Fruit fly (Drosophila melanogaster) whole organism, wandering third instar larva: ENCODE data around the gene CG12321.
A peak's percentile ranks its signal among the peaks of the same experiment; 100 is the strongest.

Source experiments
- Abd-B ChIP-seq: fragments of >200 bp; optimal IDR thresholded peaks from 2 replicates; lab custom pipeline; 2017; ENCODE audit warnings: missing biosample characterization, missing genetic modification characterization
- CG32264 ChIP-seq: fragments of 200-800 bp; sonication (Bioruptor generic); optimal IDR thresholded peaks from 2 replicates; lab custom pipeline; 2016; ENCODE audit warnings: missing biosample characterization, missing genetic modification characterization
- CG9705 ChIP-seq: fragments of 200-800 bp; sonication (Bioruptor generic); optimal IDR thresholded peaks from 2 replicates; lab custom pipeline; 2018; ENCODE audit warnings: missing biosample characterization, mild to moderate bottlenecking, missing genetic modification characterization
- CrebA ChIP-seq: fragments of 200-800 bp; sonication (Bioruptor generic); optimal IDR thresholded peaks from 2 replicates; lab custom pipeline; 2016; ENCODE audit warnings: missing biosample characterization, mild to moderate bottlenecking, missing genetic modification characterization, borderline replicate concordance
- Dfd ChIP-seq: fragments of >200 bp; optimal IDR thresholded peaks from 2 replicates; lab custom pipeline; 2017; ENCODE audit warnings: missing biosample characterization, missing genetic modification characterization
- Dif ChIP-seq: fragments of 200-275, 200-300 bp; sonication (Bioruptor generic); optimal IDR thresholded peaks from 2 replicates; lab custom pipeline; 2018; ENCODE audit warnings: missing biosample characterization, missing genetic modification characterization; ENCODE audit not compliant: partially characterized antibody
- GATAd ChIP-seq: sonication (Bioruptor generic); optimal IDR thresholded peaks from 2 replicates; lab custom pipeline; 2016; ENCODE audit warnings: missing biosample characterization, missing genetic modification characterization
- HLH106 ChIP-seq: fragments of 200-800 bp; optimal IDR thresholded peaks from 3 replicates; lab custom pipeline; 2019; ENCODE audit warnings: missing biosample characterization, mild to moderate bottlenecking, missing genetic modification characterization, moderate library complexity
- Hnf4 ChIP-seq: fragments of 200-800 bp; sonication (Bioruptor generic); optimal IDR thresholded peaks from 2 replicates; lab custom pipeline; 2016; ENCODE audit warnings: missing biosample characterization, mild to moderate bottlenecking, missing genetic modification characterization
- Hr78 ChIP-seq: fragments of >200 bp; optimal IDR thresholded peaks from 2 replicates; lab custom pipeline; 2017; ENCODE audit warnings: missing biosample characterization, missing genetic modification characterization
- Hr83 ChIP-seq: fragments of 200-300 bp; sonication (Bioruptor generic); optimal IDR thresholded peaks from 2 replicates; lab custom pipeline; 2016; ENCODE audit warnings: missing biosample characterization, mild to moderate bottlenecking, missing genetic modification characterization, moderate library complexity; ENCODE audit not compliant: poor library complexity, severe bottlenecking
- Jra ChIP-seq: sonication (Bioruptor generic); optimal IDR thresholded peaks from 2 replicates; lab custom pipeline; 2016; ENCODE audit warnings: missing biosample characterization, missing genetic modification characterization
- Mio ChIP-seq: sonication (Bioruptor generic); optimal IDR thresholded peaks from 2 replicates; lab custom pipeline; 2016; ENCODE audit warnings: missing biosample characterization, missing genetic modification characterization
- Myc ChIP-seq: fragments of >200 bp; optimal IDR thresholded peaks from 2 replicates; lab custom pipeline; 2017
- N ChIP-seq: fragments of >200 bp; optimal IDR thresholded peaks from 2 replicates; lab custom pipeline; 2018; ENCODE audit warnings: missing biosample characterization, missing external identifiers, missing genetic modification characterization
- OdsH ChIP-seq: fragments of 200-800 bp; sonication (Bioruptor generic); optimal IDR thresholded peaks from 2 replicates; lab custom pipeline; 2016; ENCODE audit warnings: missing biosample characterization, mild to moderate bottlenecking, missing genetic modification characterization
- Rel ChIP-seq, 2 experiments: fragments of 200-800 bp; sonication (Bioruptor generic) in 1 of 2; optimal IDR thresholded peaks; 2 replicates in 1 of 2; 3 replicates in 1 of 2; lab custom pipeline; 2016 to 2019; ENCODE audit warnings: mild to moderate bottlenecking in 2 of 2, missing biosample characterization in 2 of 2, missing genetic modification characterization in 2 of 2, moderate library complexity in 1 of 2
- Sp1 ChIP-seq: fragments of 200-800 bp; sonication (Bioruptor generic); optimal IDR thresholded peaks from 3 replicates; lab custom pipeline; 2019; ENCODE audit warnings: missing biosample characterization, mild to moderate bottlenecking, missing genetic modification characterization, moderate library complexity
- Vsx2 ChIP-seq: fragments of 200-300, 225-300 bp; sonication (Bioruptor generic); optimal IDR thresholded peaks from 2 replicates; lab custom pipeline; 2018; ENCODE audit warnings: missing biosample characterization, missing genetic modification characterization; ENCODE audit not compliant: partially characterized antibody
- br ChIP-seq: fragments of 200-800 bp; sonication (Bioruptor generic); optimal IDR thresholded peaks from 2 replicates; lab custom pipeline; 2016; ENCODE audit warnings: missing biosample characterization, missing genetic modification characterization
- brk ChIP-seq: fragments of 200-800 bp; sonication (Bioruptor generic); optimal IDR thresholded peaks from 2 replicates; lab custom pipeline; 2016; ENCODE audit warnings: missing biosample characterization, mild to moderate bottlenecking, missing genetic modification characterization
- dl ChIP-seq, 2 experiments: fragments of 175-275, 200-275 bp in 1 of 2; fragments of 200-275 bp in 1 of 2; sonication (Bioruptor generic); optimal IDR thresholded peaks; lab custom pipeline; 2018; ENCODE audit warnings: mild to moderate bottlenecking in 2 of 2, missing biosample characterization in 2 of 2, missing genetic modification characterization in 2 of 2, moderate library complexity in 2 of 2; ENCODE audit not compliant: partially characterized antibody in 2 of 2, insufficient read depth in 1 of 2
- dmrt93B ChIP-seq: fragments of 200-800 bp; sonication (Bioruptor generic); optimal IDR thresholded peaks from 2 replicates; lab custom pipeline; 2018; ENCODE audit warnings: missing biosample characterization, mild to moderate bottlenecking, missing genetic modification characterization
- dsf ChIP-seq: sonication (Bioruptor generic); optimal IDR thresholded peaks from 2 replicates; lab custom pipeline; 2016; ENCODE audit warnings: missing biosample characterization, missing genetic modification characterization, borderline replicate concordance
- ey ChIP-seq: fragments of 200-800 bp; sonication (Bioruptor generic); optimal IDR thresholded peaks from 2 replicates; lab custom pipeline; 2016; ENCODE audit warnings: missing biosample characterization, missing genetic modification characterization
- foxo ChIP-seq, 2 experiments: fragments of 200-800 bp; sonication (Bioruptor generic); optimal IDR thresholded peaks; 2 replicates in 1 of 2; 3 replicates in 1 of 2; lab custom pipeline; 2016 to 2017; ENCODE audit warnings: missing biosample characterization in 2 of 2, missing genetic modification characterization in 2 of 2
- fru ChIP-seq: fragments of 200-800 bp; sonication (Bioruptor generic); optimal IDR thresholded peaks from 3 replicates; lab custom pipeline; 2016; ENCODE audit warnings: missing biosample characterization, mild to moderate bottlenecking, missing genetic modification characterization
- h ChIP-seq: fragments of 200-800 bp; sonication (Bioruptor generic); optimal IDR thresholded peaks from 3 replicates; lab custom pipeline; 2016; ENCODE audit warnings: missing biosample characterization, mild to moderate bottlenecking, missing genetic modification characterization
- jim ChIP-seq: fragments of 175-275, 200-325 bp; sonication (Bioruptor generic); optimal IDR thresholded peaks from 2 replicates; lab custom pipeline; 2016; ENCODE audit warnings: missing biosample characterization, mild to moderate bottlenecking, missing genetic modification characterization
- lola ChIP-seq: fragments of >200 bp; optimal IDR thresholded peaks from 2 replicates; lab custom pipeline; 2017; ENCODE audit warnings: missing biosample characterization, missing genetic modification characterization
- pan ChIP-seq: fragments of >200 bp; optimal IDR thresholded peaks from 2 replicates; lab custom pipeline; 2017
- psq ChIP-seq: fragments of 200-800 bp; sonication (Bioruptor generic); optimal IDR thresholded peaks from 3 replicates; lab custom pipeline; 2017; ENCODE audit warnings: missing biosample characterization, mild to moderate bottlenecking, missing genetic modification characterization, moderate library complexity
- rgr ChIP-seq: fragments of 200-800 bp; sonication (Bioruptor generic); optimal IDR thresholded peaks from 3 replicates; lab custom pipeline; 2016; ENCODE audit warnings: missing biosample characterization, mild to moderate bottlenecking, missing genetic modification characterization
- sage ChIP-seq: fragments of 200-800 bp; sonication (Bioruptor generic); optimal IDR thresholded peaks from 2 replicates; lab custom pipeline; 2016; ENCODE audit warnings: missing biosample characterization, mild to moderate bottlenecking, missing genetic modification characterization
- sv ChIP-seq: fragments of 200-800 bp; sonication (Bioruptor generic); optimal IDR thresholded peaks from 3 replicates; lab custom pipeline; 2016; ENCODE audit warnings: missing biosample characterization, missing genetic modification characterization
- tai ChIP-seq: sonication (Bioruptor generic); optimal IDR thresholded peaks from 2 replicates; lab custom pipeline; 2016; ENCODE audit warnings: missing biosample characterization, missing genetic modification characterization
- usp ChIP-seq: fragments of >200 bp; optimal IDR thresholded peaks from 2 replicates; lab custom pipeline; 2017; ENCODE audit warnings: missing biosample characterization, missing genetic modification characterization
- woc ChIP-seq: sonication (Bioruptor generic); optimal IDR thresholded peaks from 2 replicates; lab custom pipeline; 2016; ENCODE audit warnings: missing biosample characterization, mild to moderate bottlenecking, missing genetic modification characterization

CG12321 gene

dm6 chr3R:18196991-18197801, 8.7 kb upstream of the CG12321 start:
- TF ChIP-seq N (GFP tag; lab: Kevin White, UChicago) (peak; percentile 94), fru (GFP tag; lab: Kevin White, UChicago) (peak; percentile 68), HLH106 (tag; lab: Kevin White, UChicago) (peak; percentile 53), sage (peak; percentile 80), Hnf4 (GFP tag; lab: Kevin White, UChicago) (peak; percentile 8), dmrt93B (GFP tag; lab: Kevin White, UChicago) (peak; percentile 56), woc (peak; percentile 66), GATAd (GFP tag; lab: Kevin White, UChicago) (no peak), Hr83 (GFP tag; lab: Kevin White, UChicago) (peak; percentile 77), Dif (peak; percentile 97), pan (no peak), usp (no peak), foxo (GFP tag; optimal IDR thresholded peaks at IDR 0.05; lab: Kevin White, UChicago) (peak; percentile 65 to 89), Vsx2 (GFP tag; lab: Kevin White, UChicago) (peak; percentile 92), Sp1 (peak; percentile 60), rgr (GFP tag; lab: Kevin White, UChicago) (peak; percentile 33), dsf (no peak), Dfd (no peak), Rel (GFP tag; optimal IDR thresholded peaks at IDR 0.05; lab: Kevin White, UChicago) (peak; percentile 89), Rel (tag; optimal IDR thresholded peaks at IDR 0.05; lab: Kevin White, UChicago) (peak; percentile 58), Mio (GFP tag; lab: Kevin White, UChicago) (no peak), ey (GFP tag; lab: Kevin White, UChicago) (peak; percentile 27), lola (GFP tag; lab: Kevin White, UChicago) (no peak), sv (GFP tag; lab: Kevin White, UChicago) (peak; percentile 48), Jra (GFP tag; lab: Kevin White, UChicago) (peak; percentile 9), brk (no peak), tai (GFP tag; lab: Kevin White, UChicago) (no peak), h (GFP tag; lab: Kevin White, UChicago) (peak; percentile 63), br (GFP tag; lab: Kevin White, UChicago) (no peak), Abd-B (no peak), OdsH (GFP tag; lab: Kevin White, UChicago) (peak; percentile 8), Hr78 (GFP tag; lab: Kevin White, UChicago) (peak; percentile 58), CrebA (GFP tag; lab: Kevin White, UChicago) (no peak), CG32264 (GFP tag; lab: Kevin White, UChicago) (peak; percentile 18), Myc (lab: Kevin White, UChicago) (no peak), dl (GFP tag; optimal IDR thresholded peaks at IDR 0.05; lab: Kevin White, UChicago; ENCODE audit: insufficient read depth in 1 of 2, partially characterized antibody in 2 of 2) (peak; percentile 94 to 95), jim (GFP tag; lab: Kevin White, UChicago) (peak; percentile 77), psq (GFP tag; lab: Kevin White, UChicago) (peak; percentile 94), CG9705 (GFP tag; lab: Kevin White, UChicago) (no peak)
- TF ChIP-seq, all 38 proteins: peak for 24

dm6 chr3R:18196622-18196990, 8.1 kb upstream of the CG12321 start:
- no peak for TF ChIP-seq Hnf4 (GFP tag; lab: Kevin White, UChicago)
- no peak for TF ChIP-seq sv (GFP tag; lab: Kevin White, UChicago)
- TF ChIP-seq Vsx2 (GFP tag; lab: Kevin White, UChicago) = no peak
- no peak for TF ChIP-seq foxo (GFP tag; optimal IDR thresholded peaks at IDR 0.05; lab: Kevin White, UChicago)
